Worm (Caenorhabditis elegans) whole organism, L4/young adult: ENCODE measurements around the gene F49E10.4.

ENCODE experiments used
- W03F9.2 ChIP-seq: fragments of 150-350 bp; optimal IDR thresholded peaks from 2 replicates; lab custom pipeline; 2014; ENCODE audit warnings: missing biosample characterization, missing genetic modification characterization
- dao-5 ChIP-seq: sonication (generic microtip); optimal IDR thresholded peaks from 2 replicates; lab custom pipeline; 2016; ENCODE audit warnings: missing genotype, missing genetic modification characterization, moderate library complexity, missing compliant biosample characterization
- him-1 ChIP-seq: sonication (generic microtip); optimal IDR thresholded peaks from 2 replicates; lab custom pipeline; 2016; ENCODE audit warnings: missing genotype, missing genetic modification reagents, missing genetic modification characterization, missing compliant biosample characterization

DNA sequence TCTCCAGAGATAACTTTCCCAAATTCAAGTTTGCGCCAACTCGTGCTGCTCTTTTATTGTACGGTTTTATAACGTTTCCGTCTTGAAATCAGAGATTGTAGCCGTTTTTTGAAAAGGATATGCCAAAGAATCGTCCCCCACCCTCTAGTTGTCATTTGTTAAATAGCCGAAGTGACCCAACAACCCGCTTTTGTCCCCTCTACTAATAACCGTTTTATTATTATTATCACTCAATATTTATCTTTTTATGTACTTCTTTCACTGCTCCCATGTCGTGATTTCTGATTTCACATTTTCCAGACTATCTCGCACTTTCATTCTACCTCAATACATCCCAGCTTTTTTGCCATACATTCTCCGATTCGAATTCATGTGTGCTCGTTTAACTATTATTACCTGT, 48.7 kb upstream of the F49E10.4 start:
- TF ChIP-seq dao-5 = no peak
- no peak for TF ChIP-seq him-1 (tag; lab: Kevin White, UChicago)
- TF ChIP-seq W03F9.2 (tag; lab: Kevin White, UChicago) = no peak
